Worm (Caenorhabditis elegans): ENCODE results near the gene ZK402.5.
"Not testable (repeated sequence)": the region's sequence is repeated elsewhere in the genome, so short reads cannot be mapped to it uniquely, and the experiment has no call there.

ZK402.5 gene

DNA sequence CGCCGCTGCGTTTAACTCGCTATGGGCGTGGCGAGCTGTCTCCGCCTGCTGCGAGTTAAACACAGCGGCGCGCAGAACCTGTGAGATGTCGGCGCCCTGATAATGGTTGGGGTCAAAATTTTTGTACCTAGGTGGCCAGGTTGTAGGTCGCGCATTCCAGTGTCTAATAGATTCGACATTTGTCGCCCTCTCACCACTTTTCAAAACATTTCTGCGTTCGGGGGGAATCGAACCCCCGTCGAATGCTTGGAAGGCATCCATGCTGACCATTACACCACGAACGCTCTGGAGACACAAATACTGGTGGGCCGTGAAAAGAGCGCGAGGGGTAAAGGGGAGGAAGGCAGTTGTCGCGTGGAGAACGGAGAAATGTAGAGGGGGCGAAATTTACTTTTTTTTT is 21.8 kb downstream of the ZK402.5 start (continued):
- TF ChIP-seq lim-7 (GFP tag; IDR thresholded peaks at IDR 0.05) (peak; percentile 88), daf-16 (GFP tag; optimal IDR thresholded peaks at IDR 0.05) (peak; percentile 61 to 66), daf-16 (tag; optimal IDR thresholded peaks at IDR 0.05) (peak; percentile 73), F44E2.7 (GFP tag; IDR thresholded peaks at IDR 0.05) (peak; percentile 89; the same call in 1 of the 2 replicates), tra-1 (GFP tag; IDR thresholded peaks at IDR 0.05) (peak; percentile 67), nhr-6 (tag; optimal IDR thresholded peaks at IDR 0.05) (no peak), lin-13 (GFP tag; optimal IDR thresholded peaks at IDR 0.05) (peak; percentile 37), nhr-102 (tag; optimal IDR thresholded peaks at IDR 0.05) (peak; percentile 87), cey-2 (tag; optimal IDR thresholded peaks at IDR 0.05; ENCODE audit: borderline replicate concordance, insufficient read depth) (no peak), mdt-29 (GFP tag; IDR thresholded peaks at IDR 0.05) (0 out of 2 replicates have a peak, but pooled peaks have one; percentile 31), dmd-9 (GFP tag; IDR thresholded peaks at IDR 0.05) (peak; percentile 91), fkh-10 (GFP tag; optimal IDR thresholded peaks at IDR 0.05) (no peak), ceh-62 (tag; optimal IDR thresholded peaks at IDR 0.05) (no peak), T20F7.1 (GFP tag; optimal IDR thresholded peaks at IDR 0.05) (no peak), zfp-2 (tag; optimal IDR thresholded peaks at IDR 0.05) (peak; percentile 33), ceh-82 (tag; optimal IDR thresholded peaks at IDR 0.05) (no peak), F49E8.2 (tag; optimal IDR thresholded peaks at IDR 0.05; ENCODE audit: borderline replicate concordance) (peak; percentile 43), set-16 (GFP tag; IDR thresholded peaks at IDR 0.05) (peak; percentile 79), hlh-30 (tag; optimal IDR thresholded peaks at IDR 0.05; ENCODE audit: insufficient read depth) (peak; percentile 55), lin-1 (GFP tag; IDR thresholded peaks at IDR 0.05) (peak; percentile 60; the same call in 1 of the 2 replicates), arid-1 (GFP tag; conservative IDR thresholded peaks at IDR 0.05) (peak; percentile 87), zag-1 (tag; optimal IDR thresholded peaks at IDR 0.05) (no peak), nhr-10 (tag; optimal IDR thresholded peaks at IDR 0.05) (no peak), ceh-20 (GFP tag; IDR thresholded peaks at IDR 0.05) (peak; percentile 76; the same call in 1 of the 2 replicates), skn-1 (tag; optimal IDR thresholded peaks at IDR 0.05) (no peak)

DNA sequence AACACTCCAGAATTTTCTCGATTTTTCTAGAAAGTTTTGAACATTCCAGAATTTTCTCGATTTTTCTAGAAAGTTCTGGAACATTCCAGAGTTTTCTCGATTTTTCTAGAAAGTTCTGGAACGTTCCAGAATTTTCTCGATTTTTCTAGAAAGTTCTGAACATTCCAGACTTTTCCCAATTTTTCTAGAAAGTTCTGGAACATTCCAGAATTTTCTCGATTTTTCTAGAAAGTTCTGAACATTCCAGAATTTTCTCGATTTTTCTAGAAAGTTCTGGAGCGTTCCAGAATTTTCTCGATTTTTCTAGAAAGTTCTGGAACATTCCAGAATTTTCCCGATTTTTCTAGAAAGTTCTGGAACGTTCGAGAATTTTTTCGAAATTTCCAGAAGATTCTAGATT is 26.1 kb downstream of the ZK402.5 start:
- peak; percentile 76; the same call in 1 of the 2 replicates for TF ChIP-seq dmd-9 (GFP tag; IDR thresholded peaks at IDR 0.05)
- TF ChIP-seq dmd-8 (GFP tag; IDR thresholded peaks at IDR 0.05) = peak; percentile 66
- peak; percentile 96 to 97 for TF ChIP-seq madf-5 (GFP tag; IDR thresholded peaks at IDR 0.05)
- peak; percentile 79 for TF ChIP-seq lim-7 (GFP tag; IDR thresholded peaks at IDR 0.05)
- TF ChIP-seq Y105C5A.15 (GFP tag; IDR thresholded peaks at IDR 0.05) = peak; percentile 99
- TF ChIP-seq nhr-41 (GFP tag; IDR thresholded peaks at IDR 0.05) = peak; percentile 92
- TF ChIP-seq ZK337.2 (GFP tag; IDR thresholded peaks at IDR 0.05) = 0 out of 2 replicates have a peak, but pooled peaks have one; percentile 52
- peak; percentile 89; the same call in 1 of the 2 replicates for TF ChIP-seq Y75B8A.6 (GFP tag; IDR thresholded peaks at IDR 0.05)
- TF ChIP-seq F26F4.8 (GFP tag; conservative IDR thresholded peaks at IDR 0.05) = peak; percentile 82
- TF ChIP-seq daf-8 (GFP tag; IDR thresholded peaks at IDR 0.05) = peak; percentile 87; the same call in 1 of the 2 replicates
- peak; percentile 47; the same call in 1 of the 2 replicates for TF ChIP-seq php-3 (GFP tag; IDR thresholded peaks at IDR 0.05)
- TF ChIP-seq vab-7 (GFP tag; IDR thresholded peaks at IDR 0.05) = peak; percentile 91
- TF ChIP-seq pha-4 (GFP tag; IDR thresholded peaks at IDR 0.05) = peak; percentile 94
- not testable (repeated sequence) for TF ChIP-seq pha-4 (tag; optimal IDR thresholded peaks at IDR 0.05)
- peak; percentile 97 for TF ChIP-seq ceh-44 (GFP tag; IDR thresholded peaks at IDR 0.05)
- peak; percentile 96 for TF ChIP-seq arid-1 (GFP tag; conservative IDR thresholded peaks at IDR 0.05)
- TF ChIP-seq lin-1 (GFP tag; IDR thresholded peaks at IDR 0.05) = peak; percentile 97
- peak; percentile 88 for TF ChIP-seq egl-43 (GFP tag; IDR thresholded peaks at IDR 0.05)
- TF ChIP-seq ctbp-1 (GFP tag; IDR thresholded peaks at IDR 0.05) = peak; percentile 92
- peak; percentile 87 for TF ChIP-seq madf-9 (GFP tag; conservative IDR thresholded peaks at IDR 0.05)
- peak; percentile 93 for TF ChIP-seq Y48G9A.11 (GFP tag; IDR thresholded peaks at IDR 0.05)
- peak; percentile 62 for TF ChIP-seq dmd-6 (GFP tag; IDR thresholded peaks at IDR 0.05)
- peak; percentile 72 for TF ChIP-seq lin-38 (GFP tag; IDR thresholded peaks at IDR 0.05)
- peak; percentile 51; the same call in 1 of the 2 replicates for TF ChIP-seq saeg-2 (GFP tag; IDR thresholded peaks at IDR 0.05)
- peak; percentile 92; the same call in 1 of the 2 replicates for TF ChIP-seq tag-97 (GFP tag; IDR thresholded peaks at IDR 0.05)
- TF ChIP-seq snpc-1.2 (GFP tag; IDR thresholded peaks at IDR 0.05) = peak; percentile 97
- TF ChIP-seq F44E2.7 (GFP tag; IDR thresholded peaks at IDR 0.05) = peak; percentile 82; the same call in 1 of the 2 replicates
- 0 out of 2 replicates have a peak, but pooled peaks have one; percentile 39 for TF ChIP-seq ceh-20 (GFP tag; IDR thresholded peaks at IDR 0.05)
- peak; percentile 36; the same call in 1 of the 2 replicates for TF ChIP-seq T26A8.4 (GFP tag; IDR thresholded peaks at IDR 0.05)
- peak; percentile 69 for TF ChIP-seq zfp-3 (GFP tag; conservative IDR thresholded peaks at IDR 0.05)
- peak; percentile 92 for TF ChIP-seq tra-1 (GFP tag; IDR thresholded peaks at IDR 0.05)
